Fruit fly (Drosophila melanogaster) whole organism, embryonic: Measurements from ENCODE around the gene Ak1.
A peak's percentile ranks its signal among the peaks of the same experiment; 100 is the strongest.

Source experiments
- Antp ChIP-seq: fragments of 200-800 bp; sonication (Bioruptor generic); optimal IDR thresholded peaks from 3 replicates; lab custom pipeline; 2016; ENCODE audit warnings: missing biosample characterization, missing genetic modification characterization
- B-H1 ChIP-seq: fragments of 200-800 bp; sonication (Bioruptor generic); IDR thresholded peaks from 3 replicates; pipeline ENCODE4 v1.3.6; 2022; ENCODE audit warnings: missing biosample characterization, missing genetic modification characterization
- BtbVII ChIP-seq: fragments of 200-800 bp; sonication (Bioruptor generic); optimal IDR thresholded peaks from 3 replicates; lab custom pipeline; 2017; ENCODE audit warnings: missing biosample characterization, mild to moderate bottlenecking, missing genetic modification characterization
- CG10321 ChIP-seq: fragments of 200-800 bp; sonication (Bioruptor generic); IDR thresholded peaks from 2 replicates; pipeline ENCODE4 v1.3.6; 2022; ENCODE audit warnings: missing biosample characterization, missing genetic modification characterization
- CG11456 ChIP-seq: fragments of 200-800 bp; sonication (Bioruptor generic); IDR thresholded peaks from 3 replicates; pipeline ENCODE4 v1.3.6; 2022; ENCODE audit warnings: missing biosample characterization, missing genetic modification characterization
- CG11695 ChIP-seq: fragments of 200-800 bp; sonication (Bioruptor generic); IDR thresholded peaks from 3 replicates; pipeline ENCODE4 v1.3.6; 2022; ENCODE audit warnings: missing biosample characterization, missing genetic modification characterization
- CG13424 ChIP-seq: fragments of 200-800 bp; sonication (Bioruptor generic); optimal IDR thresholded peaks from 2 replicates; lab custom pipeline; 2019; ENCODE audit warnings: missing biosample characterization, mild to moderate bottlenecking, missing genetic modification characterization, moderate library complexity
- CG14965 ChIP-seq: fragments of 200-800 bp; sonication (Bioruptor generic); optimal IDR thresholded peaks from 2 replicates; lab custom pipeline; 2016; ENCODE audit warnings: missing biosample characterization, missing genetic modification characterization, borderline replicate concordance
- CG15269 ChIP-seq: fragments of 200-800 bp; sonication (Bioruptor generic); optimal IDR thresholded peaks from 2 replicates; lab custom pipeline; 2018; ENCODE audit warnings: missing biosample characterization, mild to moderate bottlenecking, missing genetic modification characterization, moderate library complexity
- CG16813 ChIP-seq: fragments of 200-800 bp; sonication (Bioruptor generic); IDR thresholded peaks from 3 replicates; pipeline ENCODE4 v1.3.6; 2022; ENCODE audit warnings: missing biosample characterization, missing genetic modification characterization; ENCODE audit not compliant: partially characterized antibody
- CG16815 ChIP-seq: fragments of 200-800 bp; sonication (Bioruptor generic); optimal IDR thresholded peaks from 3 replicates; lab custom pipeline; 2017; ENCODE audit warnings: missing biosample characterization, mild to moderate bottlenecking, missing genetic modification characterization
- CG18599 ChIP-seq: fragments of 200-800 bp; sonication (Bioruptor generic); optimal IDR thresholded peaks from 3 replicates; lab custom pipeline; 2017; ENCODE audit warnings: missing biosample characterization, missing genetic modification characterization, mild to moderate bottlenecking, moderate library complexity, missing genetic modification reagents
- CG2678 ChIP-seq: fragments of 200-800 bp; sonication (Bioruptor generic); optimal IDR thresholded peaks from 3 replicates; lab custom pipeline; 2019; ENCODE audit warnings: missing biosample characterization, mild to moderate bottlenecking, missing genetic modification characterization, moderate library complexity
- CG30403 ChIP-seq: fragments of 200-800 bp; sonication (Bioruptor generic); optimal IDR thresholded peaks from 3 replicates; lab custom pipeline; 2016; ENCODE audit warnings: missing biosample characterization, missing genetic modification characterization
- CG31441 ChIP-seq: fragments of 200-800 bp; sonication (Bioruptor generic); IDR thresholded peaks from 2 replicates; pipeline ENCODE4 v1.3.6; 2022; ENCODE audit warnings: missing biosample characterization, missing genetic modification characterization
- CG3281 ChIP-seq: fragments of 200-800 bp; sonication (Bioruptor generic); optimal IDR thresholded peaks from 3 replicates; lab custom pipeline; 2017; ENCODE audit warnings: missing biosample characterization, mild to moderate bottlenecking, missing genetic modification characterization
- CG4360 ChIP-seq: fragments of 200-800 bp; sonication (Bioruptor generic); IDR thresholded peaks from 2 replicates; pipeline ENCODE4 v1.3.6; 2022; ENCODE audit warnings: missing biosample characterization, missing genetic modification characterization
- CG6254 ChIP-seq: fragments of 200-800 bp; sonication (Bioruptor generic); optimal IDR thresholded peaks from 3 replicates; lab custom pipeline; 2017; ENCODE audit warnings: mild to moderate bottlenecking, missing biosample characterization, missing genetic modification reagents, missing genetic modification characterization
- CG6654 ChIP-seq: fragments of 200-800 bp; sonication (Bioruptor generic); optimal IDR thresholded peaks from 2 replicates; lab custom pipeline; 2017; ENCODE audit warnings: missing biosample characterization, mild to moderate bottlenecking, missing genetic modification characterization
- CG7839 ChIP-seq: fragments of 200-800 bp; sonication (Bioruptor generic); optimal IDR thresholded peaks from 3 replicates; lab custom pipeline; 2018; ENCODE audit warnings: missing biosample characterization, mild to moderate bottlenecking, missing genetic modification characterization, moderate library complexity
- CG8281 ChIP-seq: fragments of 200-800 bp; sonication (Bioruptor generic); optimal IDR thresholded peaks from 2 replicates; lab custom pipeline; 2018; ENCODE audit warnings: missing biosample characterization, mild to moderate bottlenecking, missing genetic modification characterization, moderate library complexity
- CG8388 ChIP-seq: fragments of 200-800 bp; sonication (Bioruptor generic); optimal IDR thresholded peaks from 2 replicates; lab custom pipeline; 2019; ENCODE audit warnings: missing biosample characterization, mild to moderate bottlenecking, missing genetic modification characterization, moderate library complexity
- CG9797 ChIP-seq: fragments of 200-800 bp; sonication (Bioruptor generic); optimal IDR thresholded peaks from 3 replicates; lab custom pipeline; 2018; ENCODE audit warnings: missing biosample characterization, mild to moderate bottlenecking, missing genetic modification characterization
- CTCF ChIP-seq: fragments of 200-800 bp; sonication (Bioruptor generic); optimal IDR thresholded peaks from 2 replicates; lab custom pipeline; 2017; ENCODE audit warnings: missing biosample characterization, mild to moderate bottlenecking, missing genetic modification characterization, moderate library complexity
- CoRest ChIP-seq: fragments of 200-800 bp; sonication (Bioruptor generic); optimal IDR thresholded peaks from 3 replicates; lab custom pipeline; 2018; ENCODE audit warnings: missing biosample characterization, mild to moderate bottlenecking, missing genetic modification characterization, moderate library complexity
- Ets65A ChIP-seq: fragments of 200-800 bp; sonication (Bioruptor generic); peaks from one replicate; lab custom pipeline; 2016; ENCODE audit warnings: missing biosample characterization, missing genetic modification characterization
- Fer1 ChIP-seq: fragments of 200-800 bp; sonication (Bioruptor generic); optimal IDR thresholded peaks from 2 replicates; lab custom pipeline; 2017; ENCODE audit warnings: missing biosample characterization, mild to moderate bottlenecking, missing genetic modification characterization
- Med ChIP-seq: fragments of 200-800 bp; sonication (Bioruptor generic); peaks from one replicate; lab custom pipeline; 2016; ENCODE audit warnings: missing biosample characterization, missing genetic modification characterization, mild to moderate bottlenecking, inconsistent platforms, moderate library complexity
- Meics ChIP-seq: fragments of 200-800 bp; sonication (Bioruptor generic); optimal IDR thresholded peaks from 2 replicates; lab custom pipeline; 2017; ENCODE audit warnings: missing biosample characterization, mild to moderate bottlenecking, missing genetic modification characterization
- Pdp1 ChIP-seq, 2 experiments: fragments of 200-800 bp; sonication (Bioruptor generic); optimal IDR thresholded peaks; 3 replicates each; lab custom pipeline; 2016; ENCODE audit warnings: missing biosample characterization in 2 of 2, missing genetic modification characterization in 2 of 2, mild to moderate bottlenecking in 1 of 2, moderate library complexity in 1 of 2
- Trl ChIP-seq, 3 experiments: fragments of >200 bp in 2 of 3; fragments of 200-800 bp in 1 of 3; sonication (Bioruptor generic) in 1 of 3; optimal IDR thresholded peaks; 2 replicates in 1 of 3; 3 replicates in 2 of 3; lab custom pipeline; 2016 to 2017; ENCODE audit warnings: missing biosample characterization in 1 of 3, missing genetic modification characterization in 1 of 3
- ase ChIP-seq: fragments of 200-800 bp; sonication (Bioruptor generic); IDR thresholded peaks from 3 replicates; pipeline ENCODE4 v1.3.6; 2022; ENCODE audit warnings: missing biosample characterization, missing genetic modification characterization
- cas ChIP-seq: fragments of 200-800 bp; sonication (Bioruptor generic); IDR thresholded peaks from 2 replicates; pipeline ENCODE4 v1.3.6; 2022; ENCODE audit warnings: missing biosample characterization, missing genetic modification characterization
- crol ChIP-seq: fragments of 200-800 bp; sonication (Bioruptor generic); IDR thresholded peaks from 2 replicates; pipeline ENCODE4 v1.3.6; 2022; ENCODE audit warnings: missing biosample characterization, missing genetic modification characterization
- disco-r ChIP-seq: fragments of 200-800 bp; sonication (Bioruptor generic); optimal IDR thresholded peaks from 2 replicates; lab custom pipeline; 2016; ENCODE audit warnings: missing biosample characterization, missing genetic modification characterization
- dmrt99B ChIP-seq: fragments of 200-800 bp; sonication (Bioruptor generic); optimal IDR thresholded peaks from 2 replicates; lab custom pipeline; 2018; ENCODE audit warnings: missing biosample characterization, mild to moderate bottlenecking, missing genetic modification characterization, moderate library complexity
- ewg ChIP-seq: fragments of 200-800 bp; sonication (Bioruptor generic); optimal IDR thresholded peaks from 3 replicates; lab custom pipeline; 2017; ENCODE audit warnings: mild to moderate bottlenecking, missing biosample characterization, missing genetic modification reagents, missing genetic modification characterization
- fd96Cb ChIP-seq: fragments of 200-800 bp; sonication (Bioruptor generic); optimal IDR thresholded peaks from 2 replicates; lab custom pipeline; 2018; ENCODE audit warnings: missing biosample characterization, mild to moderate bottlenecking, missing genetic modification characterization, moderate library complexity
- gcm ChIP-seq: fragments of 200-800 bp; sonication (Bioruptor generic); optimal IDR thresholded peaks from 2 replicates; lab custom pipeline; 2019; ENCODE audit warnings: missing biosample characterization, mild to moderate bottlenecking, missing genetic modification characterization, moderate library complexity
- gem ChIP-seq: fragments of 200-800 bp; sonication (Bioruptor generic); optimal IDR thresholded peaks from 2 replicates; lab custom pipeline; 2019; ENCODE audit warnings: missing biosample characterization, mild to moderate bottlenecking, missing genetic modification characterization, moderate library complexity
- ind ChIP-seq: fragments of 200-800 bp; sonication (Bioruptor generic); optimal IDR thresholded peaks from 3 replicates; lab custom pipeline; 2016; ENCODE audit warnings: missing biosample characterization, missing genetic modification characterization
- klu ChIP-seq: fragments of 200-800 bp; sonication (Bioruptor generic); IDR thresholded peaks from 2 replicates; pipeline ENCODE4 v1.3.6; 2022; ENCODE audit warnings: missing biosample characterization, missing genetic modification characterization
- kni ChIP-seq: fragments of 200-800 bp; sonication (Bioruptor generic); optimal IDR thresholded peaks from 3 replicates; lab custom pipeline; 2017; ENCODE audit warnings: mild to moderate bottlenecking, missing biosample characterization, missing genetic modification reagents, missing genetic modification characterization
- lola ChIP-seq, 3 experiments: fragments of >200 bp in 2 of 3; fragments of 200-800 bp in 1 of 3; sonication (Bioruptor generic) in 1 of 3; optimal IDR thresholded peaks; 2 replicates each; lab custom pipeline; 2017 to 2019; ENCODE audit warnings: missing biosample characterization in 3 of 3, missing genetic modification characterization in 3 of 3, mild to moderate bottlenecking in 1 of 3, moderate library complexity in 1 of 3
- p53 ChIP-seq: fragments of 200-800 bp; sonication (Bioruptor generic); optimal IDR thresholded peaks from 2 replicates; lab custom pipeline; 2016; ENCODE audit warnings: missing biosample characterization, missing genetic modification characterization
- pho ChIP-seq: fragments of 200-800 bp; sonication (Bioruptor generic); optimal IDR thresholded peaks from 2 replicates; lab custom pipeline; 2016; ENCODE audit warnings: missing biosample characterization, missing genetic modification characterization
- sens ChIP-seq: fragments of 200-800 bp; sonication (Bioruptor generic); peaks from one replicate; lab custom pipeline; 2016; ENCODE audit warnings: missing biosample characterization, missing genetic modification characterization
- ssp ChIP-seq: fragments of 200-800 bp; sonication (Bioruptor generic); IDR thresholded peaks from 2 replicates; pipeline ENCODE4 v1.3.6; 2022; ENCODE audit warnings: missing biosample characterization, missing genetic modification characterization
- tin ChIP-seq: fragments of 200-800 bp; sonication (Bioruptor generic); optimal IDR thresholded peaks from 3 replicates; lab custom pipeline; 2016; ENCODE audit warnings: missing biosample characterization, missing genetic modification characterization

Ak1 gene

DNA sequence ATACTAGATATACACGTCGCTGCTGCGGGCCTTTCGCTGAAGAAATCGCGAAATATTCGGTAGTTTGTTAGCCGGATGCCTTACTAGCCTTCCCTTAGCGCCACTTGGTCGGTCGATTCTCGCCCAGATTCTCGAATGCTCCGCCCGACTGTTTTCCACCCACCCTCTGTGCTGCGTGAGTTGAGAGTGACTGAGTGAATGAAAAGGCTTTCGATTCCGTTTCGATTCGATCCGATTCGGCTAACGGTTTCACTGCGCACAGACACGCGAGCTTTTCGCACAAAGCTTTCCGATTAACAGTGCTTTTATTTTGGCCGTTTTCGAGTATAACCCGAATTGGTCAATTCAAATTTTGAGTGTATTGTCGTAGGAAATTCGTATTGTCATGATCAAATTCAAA, at the start of gene Ak1 (continued):
- TF ChIP-seq CG16813 (GFP tag; lab: Robert Waterston, UW): no peak
- peak; percentile 89 for TF ChIP-seq Med
- TF ChIP-seq CTCF (GFP tag; lab: Kevin White, UChicago): no peak
- TF ChIP-seq Fer1 (GFP tag; lab: Kevin White, UChicago): peak; percentile 28
- TF ChIP-seq disco-r: no peak
- TF ChIP-seq kni: no peak
- no peak for TF ChIP-seq p53 (GFP tag; lab: Kevin White, UChicago)
- no peak for TF ChIP-seq lola (GFP tag; optimal IDR thresholded peaks at IDR 0.05; lab: Kevin White, UChicago)
- TF ChIP-seq CG4360 (GFP tag; lab: Robert Waterston, UW): no peak
- TF ChIP-seq CG13424 (tag; lab: Kevin White, UChicago): no peak
- TF ChIP-seq ind (GFP tag; lab: Kevin White, UChicago): no peak
- TF ChIP-seq Pdp1 (GFP tag; optimal IDR thresholded peaks at IDR 0.05; lab: Kevin White, UChicago): no peak
- no peak; the same call in 2 of the 3 replicates for TF ChIP-seq B-H1
- no peak for TF ChIP-seq klu
- TF ChIP-seq CG9797 (GFP tag; lab: Kevin White, UChicago): no peak
- no peak for TF ChIP-seq CG6654 (GFP tag; lab: Kevin White, UChicago)
- no peak for TF ChIP-seq gcm (GFP tag; lab: Kevin White, UChicago)
- no peak for TF ChIP-seq CG11456 (GFP tag; lab: Robert Waterston, UW)
- peak in 1 of 2 experiments; percentile 23 for TF ChIP-seq Trl (optimal IDR thresholded peaks at IDR 0.05; lab: Kevin White, UChicago)
- no peak for TF ChIP-seq Trl (GFP tag; optimal IDR thresholded peaks at IDR 0.05; lab: Kevin White, UChicago)
- no peak for TF ChIP-seq CG10321

DNA sequence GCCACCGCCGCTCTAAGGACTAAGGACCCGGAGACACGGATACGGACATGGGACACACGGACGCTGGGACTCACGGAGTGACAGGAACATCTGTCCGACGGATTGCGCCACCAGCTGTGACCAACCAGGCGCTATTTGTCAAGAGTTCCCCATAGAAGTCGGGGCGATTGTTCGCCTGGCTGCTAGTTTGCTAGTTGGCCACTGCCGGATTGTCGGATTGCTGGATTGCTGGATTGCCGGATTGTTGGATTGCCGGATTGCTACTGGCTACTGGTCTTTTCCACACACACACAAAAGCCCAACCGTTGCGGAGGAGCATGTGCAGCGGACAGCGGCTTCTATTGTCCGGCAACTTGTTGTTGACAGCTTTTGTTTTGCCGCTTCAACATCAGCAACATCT, 23.3 kb upstream of the Ak1 start:
- TF ChIP-seq ewg (GFP tag; lab: Kevin White, UChicago): no peak
- TF ChIP-seq CG8281 (tag; lab: Kevin White, UChicago): peak; percentile 87
- TF ChIP-seq BtbVII (GFP tag; lab: Kevin White, UChicago): no peak
- no peak for TF ChIP-seq Antp
- no peak for TF ChIP-seq CG16815 (GFP tag; lab: Kevin White, UChicago)
- peak; percentile 84 for TF ChIP-seq Ets65A (GFP tag; lab: Kevin White, UChicago)

DNA sequence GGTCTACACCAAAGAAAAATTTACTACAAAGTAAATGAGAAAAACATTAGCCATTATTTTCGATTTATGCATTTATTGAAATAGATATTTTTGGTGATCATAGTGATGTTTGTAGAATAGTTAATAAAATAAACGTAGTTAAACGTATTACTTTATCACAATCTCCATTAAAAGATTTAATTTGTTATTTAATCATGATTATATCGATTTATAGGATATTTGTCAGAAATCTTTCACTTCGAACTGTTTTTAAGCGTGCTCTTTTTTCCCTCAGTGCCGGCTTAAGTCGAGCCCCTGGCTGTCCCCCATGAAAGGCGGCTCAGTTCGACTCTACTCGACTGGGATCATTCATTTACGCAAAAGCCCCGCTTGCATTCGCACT, 19.7 kb upstream of the Ak1 start:
- TF ChIP-seq fd96Cb (tag; lab: Kevin White, UChicago): no peak
- peak; percentile 43 for TF ChIP-seq CG18599 (GFP tag; lab: Kevin White, UChicago)
- TF ChIP-seq dmrt99B (tag; lab: Kevin White, UChicago): peak; percentile 23
- TF ChIP-seq pho (GFP tag; lab: Kevin White, UChicago): no peak
- TF ChIP-seq CG6254 (GFP tag; lab: Kevin White, UChicago): no peak
- TF ChIP-seq Meics (GFP tag; lab: Kevin White, UChicago): peak; percentile 38
- TF ChIP-seq sens (GFP tag; lab: Kevin White, UChicago): peak; percentile 83
- TF ChIP-seq CG15269 (tag; lab: Kevin White, UChicago): peak; percentile 9
- no peak for TF ChIP-seq Ets65A (GFP tag; lab: Kevin White, UChicago)
- no peak for TF ChIP-seq CG31441 (GFP tag; lab: Robert Waterston, UW)
- TF ChIP-seq crol (GFP tag; lab: Robert Waterston, UW): 0 out of 2 replicates have a peak, but pooled peaks have one; percentile 4
- peak; percentile 22 for TF ChIP-seq CG3281 (GFP tag; lab: Kevin White, UChicago)
- 0 out of 3 replicates have a peak, but pooled peaks have one; percentile 4 for TF ChIP-seq ase (GFP tag; lab: Robert Waterston, UW)
- TF ChIP-seq CG7839 (tag; lab: Kevin White, UChicago): peak; percentile 8
- no peak for TF ChIP-seq CG8388 (GFP tag; lab: Kevin White, UChicago)
- no peak for TF ChIP-seq CG14965 (GFP tag; lab: Kevin White, UChicago)
- peak; percentile 7 for TF ChIP-seq CoRest (tag; lab: Kevin White, UChicago)
- no peak for TF ChIP-seq cas (GFP tag; lab: Robert Waterston, UW)
- TF ChIP-seq CG11695 (GFP tag; lab: Robert Waterston, UW): peak; percentile 36; the same call in 1 of the 3 replicates
- peak; percentile 24 for TF ChIP-seq CG30403 (GFP tag; lab: Kevin White, UChicago)
- TF ChIP-seq tin (GFP tag; lab: Kevin White, UChicago): no peak
- TF ChIP-seq gem (tag; lab: Kevin White, UChicago): peak; percentile 38
- 0 out of 2 replicates have a peak, but pooled peaks have one; percentile 7 for TF ChIP-seq ssp (GFP tag; lab: Robert Waterston, UW)
- peak; percentile 11 for TF ChIP-seq CG2678
